Fruit fly (Drosophila melanogaster): ENCODE measurements around the gene mthl15.

Gene mthl15

DNA sequence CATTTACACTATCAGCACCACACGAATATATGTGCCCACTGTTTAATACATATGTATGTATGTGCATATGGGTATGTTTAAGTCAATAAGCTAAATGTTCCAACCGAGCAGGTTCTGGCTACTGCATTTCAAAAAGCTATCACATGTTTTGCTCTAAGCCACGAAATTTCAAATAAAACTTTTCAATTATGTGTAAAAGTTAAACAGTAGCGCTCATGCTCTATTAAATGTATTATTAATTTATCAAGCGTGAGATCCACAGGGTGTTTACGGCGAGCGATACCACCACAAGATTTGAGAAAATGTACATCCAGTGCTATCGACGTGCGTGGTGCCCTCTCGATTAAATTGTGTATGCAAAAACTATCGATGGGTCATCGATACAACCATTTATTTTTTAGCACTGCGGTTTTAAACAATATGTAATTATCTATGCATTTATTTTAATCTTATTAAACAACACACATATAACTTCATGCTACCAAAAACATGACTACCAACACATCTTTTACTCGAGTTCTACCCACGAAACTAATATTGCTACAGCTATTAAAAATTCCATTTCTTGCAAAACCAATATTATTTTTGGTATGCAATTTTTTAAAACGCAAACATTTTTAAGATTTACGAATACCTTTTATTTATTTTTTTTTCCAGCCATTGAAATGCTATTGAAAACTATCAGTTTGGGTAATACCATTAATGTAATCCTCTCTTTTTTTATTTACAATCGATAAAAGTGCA, 22.8 kb upstream of the mthl15 start, which contains the start of gene Pten (continued):
- TF ChIP-seq sc (optimal IDR thresholded peaks at IDR 0.05) (no peak), sc (GFP tag; optimal IDR thresholded peaks at IDR 0.05) (peak; percentile 9), nmo (GFP tag; optimal IDR thresholded peaks at IDR 0.05) (peak; percentile 88), Usf (GFP tag; optimal IDR thresholded peaks at IDR 0.05) (no peak), CG12071 (GFP tag; optimal IDR thresholded peaks at IDR 0.05) (no peak), Mrtf (GFP tag; IDR thresholded peaks at IDR 0.05) (no peak), trem (tag; optimal IDR thresholded peaks at IDR 0.05) (peak; percentile 61), trh (GFP tag; optimal IDR thresholded peaks at IDR 0.05) (peak; percentile 16), CG14014 (GFP tag; IDR thresholded peaks at IDR 0.05) (peak; percentile 61; the same call in 1 of the 2 replicates), tx (GFP tag; optimal IDR thresholded peaks at IDR 0.05) (peak; percentile 64), btn (GFP tag; optimal IDR thresholded peaks at IDR 0.05) (peak; percentile 23), ftz-f1 (GFP tag; optimal IDR thresholded peaks at IDR 0.05) (no peak), scrt (GFP tag; optimal IDR thresholded peaks at IDR 0.05) (peak; percentile 80), bsh (GFP tag; optimal IDR thresholded peaks at IDR 0.05) (peak in 1 of 2 experiments; percentile 54), Ets65A (GFP tag) (peak; percentile 95), CG4854 (GFP tag; optimal IDR thresholded peaks at IDR 0.05) (peak; percentile 48), cato (GFP tag; optimal IDR thresholded peaks at IDR 0.05; ENCODE audit: borderline replicate concordance) (peak; percentile 67), stwl (tag; optimal IDR thresholded peaks at IDR 0.05) (peak; percentile 60), CG43689 (GFP tag; IDR thresholded peaks at IDR 0.05) (no peak), CG17385 (GFP tag; optimal IDR thresholded peaks at IDR 0.05) (peak; percentile 44), CG8281 (tag; optimal IDR thresholded peaks at IDR 0.05) (no peak), crc (GFP tag; optimal IDR thresholded peaks at IDR 0.05) (peak; percentile 46), CG8924 (tag; optimal IDR thresholded peaks at IDR 0.05) (peak; percentile 80), Atf-2 (GFP tag; optimal IDR thresholded peaks at IDR 0.05) (peak; percentile 52), Trl (optimal IDR thresholded peaks at IDR 0.05) (no peak), Trl (GFP tag; optimal IDR thresholded peaks at IDR 0.05) (peak; percentile 78), hbn (GFP tag; IDR thresholded peaks at IDR 0.05; ENCODE audit: partially characterized antibody) (peak; percentile 62), gem (tag; optimal IDR thresholded peaks at IDR 0.05) (peak; percentile 80), CoRest (tag; optimal IDR thresholded peaks at IDR 0.05) (peak; percentile 76), en (GFP tag; optimal IDR thresholded peaks at IDR 0.05) (peak; percentile 51), HLH54F (GFP tag; optimal IDR thresholded peaks at IDR 0.05) (peak; percentile 51), CG32532 (GFP tag; IDR thresholded peaks at IDR 0.05) (peak; percentile 62; the same call in 1 of the 2 replicates), CG18476 (GFP tag; optimal IDR thresholded peaks at IDR 0.05) (peak; percentile 68), Ets97D (GFP tag; optimal IDR thresholded peaks at IDR 0.05) (peak; percentile 69), ara (GFP tag; IDR thresholded peaks at IDR 0.05) (no peak), CG3407 (GFP tag; optimal IDR thresholded peaks at IDR 0.05) (no peak), CG7839 (tag; optimal IDR thresholded peaks at IDR 0.05) (no peak), run (tag; optimal IDR thresholded peaks at IDR 0.05) (no peak), CG11085 (GFP tag; IDR thresholded peaks at IDR 0.05) (no peak), pfk (GFP tag; optimal IDR thresholded peaks at IDR 0.05) (peak; percentile 61), CG10267 (tag; optimal IDR thresholded peaks at IDR 0.05) (peak; percentile 76), dan (GFP tag; IDR thresholded peaks at IDR 0.05) (no peak), slou (GFP tag; optimal IDR thresholded peaks at IDR 0.05) (peak; percentile 63), CG17361 (GFP tag; IDR thresholded peaks at IDR 0.05) (peak; percentile 89; the same call in 2 of the 3 replicates), dimm (GFP tag; IDR thresholded peaks at IDR 0.05) (no peak), vnd (GFP tag; IDR thresholded peaks at IDR 0.05; ENCODE audit: partially characterized antibody) (peak; percentile 85), exex (tag; optimal IDR thresholded peaks at IDR 0.05) (no peak), CG15514 (GFP tag; optimal IDR thresholded peaks at IDR 0.05) (no peak), vvl (GFP tag; IDR thresholded peaks at IDR 0.05) (peak; percentile 58; the same call in 1 of the 2 replicates), NK7.1 (GFP tag; optimal IDR thresholded peaks at IDR 0.05) (peak; percentile 39)

All from whole organism, embryonic.